Fruit fly (Drosophila melanogaster) S2 (cell line): ENCODE data around the gene gish.

Experiments
- CG8478 ChIP-seq: fragments of >200 bp; optimal IDR thresholded peaks from 2 replicates; lab custom pipeline; 2018
- CTCF ChIP-seq, 2 experiments: fragments of >200 bp; optimal IDR thresholded peaks; 2 replicates each; lab custom pipeline; 2018

Gene gish

DNA sequence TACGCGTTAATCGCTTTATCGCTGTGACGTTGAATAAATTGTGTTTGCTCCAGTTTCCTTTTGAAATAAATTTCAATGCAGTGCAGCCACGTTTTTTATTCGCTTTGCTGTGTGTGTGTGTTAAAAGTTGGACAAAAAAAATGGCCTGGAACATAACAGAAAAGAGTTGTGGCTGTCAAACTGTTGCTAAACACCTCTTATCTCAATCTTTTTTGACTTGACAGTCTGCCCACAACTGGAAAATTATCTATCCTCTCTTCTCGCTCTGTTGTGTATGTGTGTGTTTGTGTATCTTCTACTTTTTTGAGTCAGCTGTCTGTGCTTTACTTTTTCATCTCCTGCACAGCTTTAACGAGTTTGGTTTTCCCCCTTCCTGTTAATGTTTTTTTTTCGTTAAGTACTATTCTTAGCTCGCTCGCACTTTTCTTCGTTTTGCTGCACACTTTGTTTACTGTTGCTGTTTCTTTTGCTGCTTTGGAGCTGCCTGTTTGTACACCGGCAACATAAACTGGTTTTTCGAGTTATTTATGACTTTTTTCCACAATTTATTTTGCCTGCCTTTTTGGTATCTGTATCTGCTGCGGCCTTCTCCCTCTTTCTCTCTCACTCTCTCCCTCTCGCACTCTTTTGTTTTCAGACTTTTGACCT is 8.9 kb downstream of the gish start:
- no peak for TF ChIP-seq CG8478
- no peak for TF ChIP-seq CTCF (optimal IDR thresholded peaks at IDR 0.05; lab: Kevin White, UChicago)

DNA sequence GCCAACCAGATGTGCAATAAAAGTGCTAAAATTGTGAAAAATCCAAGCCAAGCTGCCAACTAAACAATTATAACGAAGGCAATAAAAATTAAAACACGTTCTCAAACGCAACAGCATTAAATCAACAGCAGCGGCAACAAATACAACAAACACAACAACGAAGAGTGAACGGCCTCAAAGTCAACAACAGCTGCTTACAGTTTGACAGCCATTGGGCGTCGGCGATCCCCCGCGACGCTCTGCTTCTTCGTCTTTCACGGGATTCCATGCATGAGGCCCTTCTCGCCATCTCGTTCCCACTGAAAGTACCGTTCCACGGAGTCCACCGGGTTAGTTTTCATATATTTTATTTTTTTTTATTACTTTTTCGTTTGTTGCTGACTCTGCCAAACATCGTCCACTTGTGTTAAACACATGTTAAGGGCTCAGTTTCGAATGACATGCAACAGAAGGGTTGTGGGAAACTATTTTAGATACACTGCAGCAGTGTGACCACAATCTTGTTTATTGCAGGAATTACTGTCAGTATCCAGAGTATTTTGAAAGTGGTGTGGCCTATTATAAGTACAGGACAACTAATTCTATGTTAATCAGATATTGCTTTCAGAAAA is 9.9 kb downstream of the gish start:
- TF ChIP-seq CTCF (optimal IDR thresholded peaks at IDR 0.05; lab: Kevin White, UChicago) (peak in 1 of 2 experiments; percentile 8), CG8478 (no peak)

DNA sequence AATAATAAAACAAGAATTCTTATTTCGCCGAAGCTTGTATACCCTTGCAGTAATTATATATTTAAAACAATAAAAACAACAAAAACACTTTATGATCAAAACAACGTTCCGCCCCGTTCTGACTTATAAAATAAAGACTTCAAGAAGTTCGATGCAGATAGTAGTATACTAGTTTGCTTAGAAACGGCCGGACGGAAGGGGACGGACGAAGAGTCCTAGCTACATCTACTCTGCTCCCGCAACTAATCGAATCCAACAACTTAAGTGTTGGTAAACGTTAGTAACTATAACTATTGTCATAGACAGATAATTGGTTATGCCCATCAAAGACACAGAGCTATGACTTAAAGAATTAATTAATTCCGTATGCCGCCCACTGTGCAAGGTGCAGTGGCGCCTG is 12.2 kb downstream of the gish start:
- TF ChIP-seq CG8478, result no peak
- TF ChIP-seq CTCF (optimal IDR thresholded peaks at IDR 0.05; lab: Kevin White, UChicago), result no peak

dm6 chr3R:16284901-16285300 is 12.6 kb downstream of the gish start:
- TF ChIP-seq CG8478 (no peak), CTCF (optimal IDR thresholded peaks at IDR 0.05; lab: Kevin White, UChicago) (no peak)

DNA sequence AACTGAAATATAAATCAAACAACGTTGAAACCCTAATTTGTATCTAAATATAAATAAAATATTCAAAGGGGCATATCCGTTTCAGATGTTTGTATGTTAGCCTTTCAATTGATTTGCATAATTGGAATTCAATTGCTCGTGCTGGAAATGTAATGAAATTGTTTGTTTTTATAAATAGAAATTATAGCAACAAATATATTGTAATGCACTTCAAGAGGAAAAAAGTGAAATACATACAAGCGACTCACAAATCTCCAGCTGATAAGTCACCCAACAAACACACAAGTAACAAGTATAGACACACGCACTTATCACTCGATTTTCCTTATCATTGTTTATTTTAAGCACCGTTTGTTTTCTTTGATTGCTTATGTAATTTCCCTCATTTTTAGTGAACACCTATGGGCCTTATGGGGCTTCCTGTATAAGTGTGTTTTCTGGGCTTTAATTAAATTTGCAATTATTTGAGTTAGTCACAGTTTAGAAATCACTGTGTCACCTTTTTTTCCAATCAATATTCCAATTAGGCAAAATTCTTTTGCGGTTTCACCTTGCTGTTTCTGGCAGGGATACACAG is 13.4 kb downstream of the gish start:
- TF ChIP-seq CTCF (optimal IDR thresholded peaks at IDR 0.05; lab: Kevin White, UChicago), result no peak
- TF ChIP-seq CG8478, result no peak

- TF ChIP-seq CTCF (optimal IDR thresholded peaks at IDR 0.05; lab: Kevin White, UChicago), result no peak
- no peak for TF ChIP-seq CG8478
These were observed 14.9 kb downstream of the gish start for dm6 chr3R:16287171-16287570.

DNA sequence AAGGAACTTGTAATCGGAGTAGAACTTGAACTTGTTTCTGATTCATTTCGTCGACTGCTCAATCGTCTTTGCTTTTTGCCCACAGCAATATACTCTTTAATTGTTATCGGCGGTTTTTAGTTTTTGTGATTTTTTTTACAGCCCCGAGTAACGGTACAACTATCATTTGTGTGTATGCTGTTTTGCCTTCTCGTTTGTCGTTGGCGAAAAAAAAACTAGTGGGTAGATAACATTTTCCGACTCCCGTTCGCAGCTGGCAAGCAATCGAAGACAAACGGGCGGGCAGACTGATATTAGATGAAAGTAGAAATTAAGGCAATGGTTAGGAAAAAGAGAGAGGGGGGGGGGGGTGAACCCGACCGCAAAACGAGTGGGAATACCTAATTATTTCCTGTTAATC is 15.6 kb downstream of the gish start:
- TF ChIP-seq CG8478 (no peak), CTCF (optimal IDR thresholded peaks at IDR 0.05; lab: Kevin White, UChicago) (no peak)

dm6 chr3R:16288714-16289291 is 16.6 kb downstream of the gish start:
- TF ChIP-seq CTCF (optimal IDR thresholded peaks at IDR 0.05; lab: Kevin White, UChicago), result no peak
- no peak for TF ChIP-seq CG8478

dm6 chr3R:16290242-16290824 is 18.1 kb downstream of the gish start:
- TF ChIP-seq CG8478, result no peak
- no peak for TF ChIP-seq CTCF (optimal IDR thresholded peaks at IDR 0.05; lab: Kevin White, UChicago)

DNA sequence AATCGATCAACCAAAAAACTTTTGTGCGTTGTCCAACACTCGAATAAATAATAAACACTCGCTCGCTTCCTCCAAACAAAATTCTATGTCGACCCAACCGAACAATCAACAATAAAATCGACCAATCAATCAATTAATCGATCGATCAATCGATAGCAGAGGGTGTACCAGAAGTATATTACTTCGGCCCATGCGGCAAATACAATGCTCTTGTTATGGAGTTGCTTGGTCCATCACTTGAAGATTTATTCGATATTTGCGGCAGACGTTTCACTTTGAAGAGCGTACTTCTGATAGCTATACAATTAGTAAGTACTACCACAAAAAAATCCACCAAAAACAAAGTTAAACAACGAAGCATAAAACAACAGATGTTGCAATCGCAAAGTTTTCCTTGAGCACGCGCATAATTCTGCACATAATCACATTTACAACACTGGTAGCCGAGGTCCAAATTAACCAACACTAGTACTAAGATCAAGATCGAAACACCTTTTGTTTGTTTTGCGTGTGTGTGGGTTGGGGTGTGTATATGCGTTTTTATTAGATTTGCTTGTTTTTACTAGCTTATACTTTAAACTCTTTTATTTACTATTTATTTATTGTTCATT is 23.4 kb downstream of the gish start:
- no peak for TF ChIP-seq CTCF (optimal IDR thresholded peaks at IDR 0.05; lab: Kevin White, UChicago)
- TF ChIP-seq CG8478, result no peak

- TF ChIP-seq CG8478 (no peak), CTCF (optimal IDR thresholded peaks at IDR 0.05; lab: Kevin White, UChicago) (peak; percentile 46 to 61)
These were observed 33.1 kb downstream of the gish start, which contains the start of gene Zip89B for dm6 chr3R:16305185-16305989. TSS of gene Zip89B (plus strand) at chr3R:16305758.

- no peak for TF ChIP-seq CG8478
- TF ChIP-seq CTCF (optimal IDR thresholded peaks at IDR 0.05; lab: Kevin White, UChicago), result no peak
These were observed 35.8 kb downstream of the gish start for dm6 chr3R:16308057-16308456.

dm6 chr3R:16309302-16310080 is 37.2 kb downstream of the gish start:
- TF ChIP-seq CTCF (optimal IDR thresholded peaks at IDR 0.05; lab: Kevin White, UChicago), result no peak
- TF ChIP-seq CG8478, result no peak

dm6 chr3R:16310081-16310493 is 37.8 kb downstream of the gish start:
- TF ChIP-seq CG8478, result no peak
- no peak for TF ChIP-seq CTCF (optimal IDR thresholded peaks at IDR 0.05; lab: Kevin White, UChicago)
